Worm (Caenorhabditis elegans): Measurements from ENCODE around the gene nxf-2.

DNA sequence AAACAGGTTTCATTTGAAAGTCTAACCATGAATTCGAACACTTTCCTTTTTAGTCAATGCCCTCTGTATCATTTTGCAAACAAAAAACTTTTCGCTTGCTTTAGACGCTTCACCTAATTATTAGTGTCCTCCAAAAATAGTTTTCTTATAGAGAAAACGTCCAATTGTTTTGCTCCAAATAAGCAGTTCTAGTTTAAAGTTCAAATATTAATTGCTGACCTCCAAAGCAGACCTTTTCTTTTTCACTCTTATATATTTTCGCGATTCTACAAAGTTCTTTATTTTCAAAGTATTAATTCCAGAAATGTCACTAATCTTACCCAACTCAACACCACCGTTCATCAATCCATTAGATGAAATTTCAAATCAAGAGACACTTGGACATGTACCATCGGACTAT, 8.9 kb downstream of the nxf-2 start, which contains the start of gene gnrr-2:
- TF ChIP-seq skn-1 (tag; optimal IDR thresholded peaks at IDR 0.05) (no peak), nhr-11 (tag; optimal IDR thresholded peaks at IDR 0.05) (no peak), sea-2 (GFP tag; optimal IDR thresholded peaks at IDR 0.05) (no peak), elt-1 (tag; optimal IDR thresholded peaks at IDR 0.05) (no peak), nhr-77 (tag; optimal IDR thresholded peaks at IDR 0.05) (no peak)
